Fruit fly (Drosophila melanogaster) Kc167 (cell line): ENCODE data around the gene Sfp24Ba.

ENCODE experiments used
- h ChIP-seq: fragments of >200 bp; optimal IDR thresholded peaks from 3 replicates; lab custom pipeline; 2018; ENCODE audit warnings: missing external identifiers
- ttk ChIP-seq: sonication (Bioruptor generic); optimal IDR thresholded peaks from 2 replicates; lab custom pipeline; 2017; ENCODE audit warnings: missing external identifiers

- no peak for TF ChIP-seq ttk (lab: Kevin White, UChicago)
- no peak for TF ChIP-seq h (lab: Kevin White, UChicago)
These were observed 38.6 kb upstream of the Sfp24Ba start, which contains the start of gene CG31777 for dm6 chr2L:3706963-3707362.
